Fruit fly (Drosophila melanogaster) whole organism: ENCODE data around the gene soti.

ENCODE experiments used
- CG8478 ChIP-seq: fragments of >200 bp; optimal IDR thresholded peaks from 2 replicates; lab custom pipeline; 2018; ENCODE audit warnings: inconsistent platforms
- Dll ChIP-seq: fragments of >200 bp; optimal IDR thresholded peaks from 2 replicates; lab custom pipeline; 2017
- EcR ChIP-seq, 2 experiments: fragments of >200 bp; optimal IDR thresholded peaks; 2 replicates each; lab custom pipeline; 2017; ENCODE audit warnings: missing biosample characterization in 2 of 2, missing genetic modification characterization in 2 of 2, missing genetic modification reagents in 2 of 2
- pan ChIP-seq: fragments of >200 bp; optimal IDR thresholded peaks from 2 replicates; lab custom pipeline; 2017
- psq ChIP-seq: fragments of >200 bp; optimal IDR thresholded peaks from 2 replicates; lab custom pipeline; 2017
- usp ChIP-seq: fragments of >200 bp; optimal IDR thresholded peaks from 2 replicates; lab custom pipeline; 2017; ENCODE audit warnings: missing biosample characterization, missing genetic modification characterization, mixed read lengths

The soti gene

dm6 chr3R:14381599-14381998, at the start of gene soti:
soti (minus strand) TSS chr3R:14381699.
- no peak for TF ChIP-seq Dll (lab: Kevin White, UChicago)

DNA sequence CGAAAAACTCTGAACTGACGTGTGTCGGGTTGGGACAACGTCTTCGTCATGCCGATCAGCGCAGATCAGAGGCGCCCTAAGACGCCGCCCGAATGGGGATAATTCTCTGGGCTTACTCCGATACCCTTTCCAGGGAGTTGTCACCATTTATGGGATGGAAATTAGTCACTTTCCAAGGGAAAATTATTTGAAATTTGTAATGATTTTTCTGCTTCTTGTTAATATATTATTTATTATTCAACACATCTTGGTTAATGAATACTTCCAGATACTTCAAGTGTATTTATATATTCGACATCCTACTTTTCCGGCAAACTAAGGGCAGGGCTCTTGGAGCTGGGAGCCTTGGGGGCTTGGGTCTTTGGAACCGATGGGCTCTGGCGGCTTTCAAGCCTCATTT, 48.8 kb upstream of the soti start:
- TF ChIP-seq pan (lab: Kevin White, UChicago) (no peak), EcR (GFP tag; optimal IDR thresholded peaks at IDR 0.05; lab: Kevin White, UChicago) (no peak), usp (GFP tag; lab: Kevin White, UChicago) (no peak), CG8478 (lab: Kevin White, UChicago) (no peak), Dll (lab: Kevin White, UChicago) (no peak), psq (no peak)

dm6 chr3R:14426524-14426923, 45.0 kb upstream of the soti start:
- TF ChIP-seq CG8478 (lab: Kevin White, UChicago) = no peak
- TF ChIP-seq EcR (GFP tag; optimal IDR thresholded peaks at IDR 0.05; lab: Kevin White, UChicago) = no peak
- no peak for TF ChIP-seq usp (GFP tag; lab: Kevin White, UChicago)
- TF ChIP-seq Dll (lab: Kevin White, UChicago) = no peak
- TF ChIP-seq psq = no peak
- TF ChIP-seq pan (lab: Kevin White, UChicago) = no peak

dm6 chr3R:14425483-14425882, 44.0 kb upstream of the soti start:
- no peak for TF ChIP-seq EcR (GFP tag; optimal IDR thresholded peaks at IDR 0.05; lab: Kevin White, UChicago)
- TF ChIP-seq Dll (lab: Kevin White, UChicago) = no peak
- no peak for TF ChIP-seq psq

- no peak for TF ChIP-seq pan (lab: Kevin White, UChicago)
- TF ChIP-seq CG8478 (lab: Kevin White, UChicago) = no peak
- TF ChIP-seq psq = no peak
- TF ChIP-seq Dll (lab: Kevin White, UChicago) = no peak
- TF ChIP-seq EcR (GFP tag; optimal IDR thresholded peaks at IDR 0.05; lab: Kevin White, UChicago) = no peak
- TF ChIP-seq usp (GFP tag; lab: Kevin White, UChicago) = no peak
These were observed 43.3 kb upstream of the soti start for dm6 chr3R:14424777-14425176.

dm6 chr3R:14421818-14422217, 40.3 kb upstream of the soti start:
- no peak for TF ChIP-seq Dll (lab: Kevin White, UChicago)
- no peak for TF ChIP-seq psq
- TF ChIP-seq pan (lab: Kevin White, UChicago) = no peak
- no peak for TF ChIP-seq CG8478 (lab: Kevin White, UChicago)
- no peak for TF ChIP-seq EcR (GFP tag; optimal IDR thresholded peaks at IDR 0.05; lab: Kevin White, UChicago)

- TF ChIP-seq Dll (lab: Kevin White, UChicago) (no peak), psq (no peak), pan (lab: Kevin White, UChicago) (no peak), EcR (GFP tag; optimal IDR thresholded peaks at IDR 0.05; lab: Kevin White, UChicago) (no peak), usp (GFP tag; lab: Kevin White, UChicago) (no peak), CG8478 (lab: Kevin White, UChicago) (no peak)
These were observed 38.0 kb upstream of the soti start for dm6 chr3R:14419386-14420043.

DNA sequence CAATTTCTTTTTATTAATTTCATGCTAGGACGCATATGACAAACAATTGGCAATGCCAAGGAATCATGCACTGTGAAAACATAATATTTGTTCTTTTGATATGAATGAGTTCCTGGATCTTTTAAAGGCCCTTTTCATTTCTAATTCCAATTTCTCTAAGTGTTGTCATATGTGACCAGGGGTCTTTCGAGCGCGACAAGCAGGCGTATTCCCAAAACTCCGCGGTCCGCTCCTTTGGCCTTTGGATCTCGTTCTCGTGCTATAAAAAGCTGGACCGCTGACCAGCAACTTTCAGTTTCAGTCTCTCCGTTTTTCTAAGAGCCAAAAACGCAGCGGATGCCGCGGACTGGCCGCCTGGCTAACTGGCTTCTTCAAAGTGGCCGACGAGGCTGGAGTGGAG, 36.8 kb upstream of the soti start, which contains the start of gene natalisin:
Gene natalisin, plus strand, starts transcription at position 301 of the 400 bp plus-strand sequence.
- TF ChIP-seq usp (GFP tag; lab: Kevin White, UChicago) = no peak
- TF ChIP-seq psq = no peak
- TF ChIP-seq EcR (GFP tag; optimal IDR thresholded peaks at IDR 0.05; lab: Kevin White, UChicago) = no peak
- no peak for TF ChIP-seq CG8478 (lab: Kevin White, UChicago)

- TF ChIP-seq psq (no peak), Dll (lab: Kevin White, UChicago) (no peak), EcR (GFP tag; optimal IDR thresholded peaks at IDR 0.05; lab: Kevin White, UChicago) (no peak), CG8478 (lab: Kevin White, UChicago) (no peak)
These were observed 34.2 kb upstream of the soti start for dm6 chr3R:14415679-14416078.

- TF ChIP-seq psq (no peak), CG8478 (lab: Kevin White, UChicago) (no peak), pan (lab: Kevin White, UChicago) (no peak), EcR (GFP tag; optimal IDR thresholded peaks at IDR 0.05; lab: Kevin White, UChicago) (no peak), Dll (lab: Kevin White, UChicago) (no peak), usp (GFP tag; lab: Kevin White, UChicago) (no peak)
These were observed 33.4 kb upstream of the soti start for dm6 chr3R:14414900-14415299.

DNA sequence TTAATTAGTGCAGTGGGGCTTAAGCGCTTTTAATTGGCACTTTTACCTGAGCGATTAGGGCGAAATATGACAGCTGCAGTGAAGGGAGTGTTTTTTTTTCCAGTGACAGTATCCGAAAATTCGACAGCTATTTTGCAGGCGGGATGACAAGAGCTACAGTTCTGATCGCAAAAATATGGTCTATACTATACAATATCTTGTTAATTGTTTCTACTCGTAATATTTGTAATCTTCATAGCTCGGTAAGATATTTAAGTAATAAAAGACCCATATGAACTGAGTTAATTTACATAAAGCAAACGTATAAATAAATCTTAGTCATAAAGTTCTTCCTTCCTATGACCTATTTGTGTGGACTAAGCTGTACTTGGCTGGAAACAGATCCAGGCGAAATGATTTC, 32.8 kb upstream of the soti start:
- TF ChIP-seq pan (lab: Kevin White, UChicago) (no peak), Dll (lab: Kevin White, UChicago) (no peak), EcR (GFP tag; optimal IDR thresholded peaks at IDR 0.05; lab: Kevin White, UChicago) (no peak), CG8478 (lab: Kevin White, UChicago) (no peak), usp (GFP tag; lab: Kevin White, UChicago) (no peak), psq (no peak)

dm6 chr3R:14413406-14414043, 32.0 kb upstream of the soti start:
- TF ChIP-seq pan (lab: Kevin White, UChicago) (no peak), Dll (lab: Kevin White, UChicago) (peak; percentile 39), EcR (GFP tag; optimal IDR thresholded peaks at IDR 0.05; lab: Kevin White, UChicago) (no peak)
